Fruit fly (Drosophila melanogaster) whole organism, pupa: ENCODE results near the gene CG12268.

ENCODE experiments used
- CG10348 ChIP-seq: fragments of 200-800 bp; sonication (Bioruptor generic); IDR thresholded peaks from 2 replicates; pipeline ENCODE4 v1.3.6; 2022; ENCODE audit warnings: missing biosample characterization, missing genetic modification characterization
- CG13204 ChIP-seq: fragments of 200-800 bp; sonication (Bioruptor generic); optimal IDR thresholded peaks from 2 replicates; lab custom pipeline; 2018; ENCODE audit warnings: missing biosample characterization, mild to moderate bottlenecking, missing genetic modification characterization, moderate library complexity
- EcR ChIP-seq: fragments of 200-800 bp; sonication (Bioruptor generic); optimal IDR thresholded peaks from 3 replicates; lab custom pipeline; 2019; ENCODE audit warnings: missing biosample characterization, missing genetic modification characterization, mild to moderate bottlenecking, moderate library complexity, missing genetic modification reagents
- Pif1A ChIP-seq: fragments of 200-800 bp; sonication (Bioruptor generic); optimal IDR thresholded peaks from 3 replicates; lab custom pipeline; 2016; ENCODE audit warnings: missing biosample characterization, missing genetic modification characterization
- Snoo ChIP-seq: fragments of 200-800 bp; sonication (Bioruptor generic); optimal IDR thresholded peaks from 3 replicates; lab custom pipeline; 2017; ENCODE audit warnings: missing biosample characterization, mild to moderate bottlenecking, missing genetic modification characterization, inconsistent platforms
- gl ChIP-seq: fragments of 200-800 bp; sonication (Bioruptor generic); optimal IDR thresholded peaks from 2 replicates; lab custom pipeline; 2018; ENCODE audit warnings: missing biosample characterization, mild to moderate bottlenecking, missing genetic modification characterization
- rn ChIP-seq: fragments of 200-800 bp; sonication (Bioruptor generic); IDR thresholded peaks from 2 replicates; pipeline ENCODE4 v1.3.6; 2022; ENCODE audit warnings: missing biosample characterization, missing genetic modification characterization

DNA sequence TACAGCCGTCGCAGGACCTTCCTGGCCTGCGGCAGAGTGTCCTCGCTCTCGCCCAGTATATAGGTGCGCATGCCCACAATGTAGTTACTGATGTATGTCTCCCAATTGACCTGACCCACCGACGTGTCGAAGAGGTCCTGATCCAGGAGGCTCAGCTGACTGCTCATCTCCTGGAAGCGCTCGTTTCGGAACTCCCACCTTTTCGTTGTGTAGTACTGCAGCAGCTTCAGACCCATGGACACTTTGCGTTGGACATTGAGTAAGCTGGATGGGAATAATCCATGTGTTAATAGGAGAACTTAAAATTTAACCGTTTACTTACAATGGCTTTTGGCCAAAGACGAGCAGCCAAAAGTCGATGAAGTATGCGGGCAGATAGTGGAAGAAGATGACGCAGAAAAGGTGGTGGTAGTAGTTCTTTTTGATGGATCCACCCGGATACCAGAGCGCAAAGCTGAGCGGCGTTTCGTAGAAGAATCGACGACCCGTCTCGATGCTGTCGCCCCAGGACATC, 4.3 kb downstream of the CG12268 start:
- TF ChIP-seq EcR (GFP tag; lab: Kevin White, UChicago), result no peak
- no peak for TF ChIP-seq Snoo (tag; lab: Kevin White, UChicago)
- no peak for TF ChIP-seq Pif1A (GFP tag; lab: Kevin White, UChicago)
- no peak for TF ChIP-seq gl (tag; lab: Kevin White, UChicago)
- no peak for TF ChIP-seq CG10348 (GFP tag; lab: Robert Waterston, UW)
- TF ChIP-seq rn (GFP tag; lab: Robert Waterston, UW), result no peak
- TF ChIP-seq CG13204 (GFP tag; lab: Kevin White, UChicago), result no peak
